Worm (Caenorhabditis elegans): ENCODE measurements around the gene clec-170.

DNA sequence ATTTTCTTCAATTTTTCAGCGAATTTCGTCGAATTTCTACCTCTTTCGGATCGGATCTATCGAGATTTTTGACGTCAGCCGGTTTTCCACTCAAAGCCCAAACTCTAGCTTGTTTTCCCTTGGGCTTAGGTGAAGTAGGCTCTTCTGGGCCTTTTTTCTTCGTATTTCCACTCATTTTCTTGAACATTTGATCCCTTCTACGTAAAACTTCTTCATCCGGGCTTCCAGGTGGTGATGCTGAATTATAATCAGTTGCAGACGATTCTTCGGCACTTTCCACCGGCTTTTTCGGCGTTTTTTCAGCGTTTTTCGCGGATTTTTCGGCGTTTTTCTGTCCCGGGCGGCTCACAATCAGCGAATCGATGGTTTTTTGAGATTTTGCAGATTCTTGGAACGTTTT lies 28.5 kb upstream of the clec-170 start:
- TF ChIP-seq dao-5 (tag; optimal IDR thresholded peaks at IDR 0.05) (no peak), W03F9.2 (tag; optimal IDR thresholded peaks at IDR 0.05) (no peak)

All from whole organism, L4/young adult.